Worm (Caenorhabditis elegans): ENCODE data around the gene bar-1.

DNA sequence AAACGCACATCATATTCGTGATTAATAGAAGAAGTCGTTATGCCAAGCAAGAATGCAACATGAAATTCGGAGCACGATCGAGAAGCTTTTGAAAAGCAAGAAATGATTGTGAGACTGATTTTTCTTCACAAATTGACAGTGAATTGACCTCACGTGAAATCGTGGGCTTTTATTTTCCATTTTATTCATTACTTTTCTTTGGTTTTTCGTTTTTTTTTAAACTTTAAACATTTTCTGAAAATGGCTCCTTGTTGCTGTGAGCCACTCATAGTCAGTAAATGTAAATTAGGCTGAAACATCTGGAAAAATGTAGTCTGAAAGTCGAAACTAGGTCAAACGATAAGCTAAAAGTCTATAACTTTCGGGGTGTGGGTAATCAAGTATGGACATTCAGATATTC lies 34.8 kb upstream of the bar-1 start, which contains the start of gene C55B6.5:
- TF ChIP-seq nhr-11 (tag; optimal IDR thresholded peaks at IDR 0.05) = no peak
- TF ChIP-seq mdl-1 (tag; optimal IDR thresholded peaks at IDR 0.05) = no peak
- TF ChIP-seq lsy-2 (tag; optimal IDR thresholded peaks at IDR 0.05) = no peak
- no peak for TF ChIP-seq elt-1 (tag; optimal IDR thresholded peaks at IDR 0.05)
- no peak for TF ChIP-seq F13H6.1 (tag; optimal IDR thresholded peaks at IDR 0.05)

Data from whole organism, L2 larva.